Fruit fly (Drosophila melanogaster) whole organism, embryonic: Measurements from ENCODE around the gene fzy.

Source experiments
- Atf-2 ChIP-seq: fragments of 200-800 bp; sonication (Bioruptor generic); optimal IDR thresholded peaks from 2 replicates; lab custom pipeline; 2016; ENCODE audit warnings: missing biosample characterization, missing genetic modification characterization
- CG10209 ChIP-seq: fragments of 200-800 bp; sonication (Bioruptor generic); optimal IDR thresholded peaks from 3 replicates; lab custom pipeline; 2017; ENCODE audit warnings: missing biosample characterization, mild to moderate bottlenecking, missing genetic modification characterization, missing genetic modification reagents
- CG11504 ChIP-seq: fragments of 200-800 bp; sonication (Bioruptor generic); optimal IDR thresholded peaks from 3 replicates; lab custom pipeline; 2019; ENCODE audit warnings: missing biosample characterization, mild to moderate bottlenecking, missing genetic modification characterization, moderate library complexity
- CG12104 ChIP-seq: fragments of 200-800 bp; sonication (Bioruptor generic); optimal IDR thresholded peaks from 3 replicates; lab custom pipeline; 2016; ENCODE audit warnings: missing biosample characterization, missing genetic modification characterization
- CG1233 ChIP-seq: fragments of 200-800 bp; sonication (Bioruptor generic); optimal IDR thresholded peaks from 4 replicates; lab custom pipeline; 2018; ENCODE audit warnings: missing biosample characterization, mild to moderate bottlenecking, missing genetic modification characterization
- CG12659 ChIP-seq: fragments of 200-800 bp; sonication (Bioruptor generic); optimal IDR thresholded peaks from 3 replicates; lab custom pipeline; 2017; ENCODE audit warnings: mild to moderate bottlenecking, missing biosample characterization, missing genetic modification reagents, missing genetic modification characterization
- CG13296 ChIP-seq: fragments of 200-800 bp; sonication (Bioruptor generic); optimal IDR thresholded peaks from 3 replicates; lab custom pipeline; 2018; ENCODE audit warnings: missing biosample characterization, mild to moderate bottlenecking, missing genetic modification characterization
- CG14667 ChIP-seq: fragments of 200-800 bp; sonication (Bioruptor generic); IDR thresholded peaks from 2 replicates; pipeline ENCODE4 v1.3.6; 2022; ENCODE audit warnings: missing biosample characterization, missing genetic modification characterization
- CG1529 ChIP-seq: fragments of 200-800 bp; sonication (Bioruptor generic); optimal IDR thresholded peaks from 3 replicates; lab custom pipeline; 2018; ENCODE audit warnings: missing biosample characterization, missing genetic modification characterization
- CG17361 ChIP-seq: fragments of 200-800 bp; sonication (Bioruptor generic); IDR thresholded peaks from 3 replicates; pipeline ENCODE4 v1.3.6; 2022; ENCODE audit warnings: missing biosample characterization, missing genetic modification characterization
- CG17612 ChIP-seq: fragments of 200-800 bp; sonication (Bioruptor generic); IDR thresholded peaks from 2 replicates; pipeline ENCODE4 v1.3.6; 2022; ENCODE audit warnings: missing biosample characterization, missing genetic modification characterization
- CG17802 ChIP-seq: fragments of 200-800 bp; sonication (Bioruptor generic); optimal IDR thresholded peaks from 2 replicates; lab custom pipeline; 2018; ENCODE audit warnings: missing biosample characterization, mild to moderate bottlenecking, missing genetic modification characterization, moderate library complexity
- CG30020 ChIP-seq: fragments of 200-800 bp; optimal IDR thresholded peaks from 2 replicates; lab custom pipeline; 2019; ENCODE audit warnings: missing biosample characterization, mild to moderate bottlenecking, missing genetic modification characterization, moderate library complexity
- CG31224 ChIP-seq: fragments of 200-800 bp; sonication (Bioruptor generic); IDR thresholded peaks from 2 replicates; pipeline ENCODE4 v1.3.6; 2022; ENCODE audit warnings: missing biosample characterization, missing genetic modification characterization
- CG3838 ChIP-seq: fragments of 200-800 bp; sonication (Bioruptor generic); optimal IDR thresholded peaks from 3 replicates; lab custom pipeline; 2016; ENCODE audit warnings: missing biosample characterization, missing genetic modification characterization
- CG42726 ChIP-seq: fragments of 200-800 bp; sonication (Bioruptor generic); IDR thresholded peaks from 2 replicates; pipeline ENCODE4 v1.3.6; 2022; ENCODE audit warnings: missing biosample characterization, missing genetic modification characterization; ENCODE audit not compliant: partially characterized antibody
- CG6791 ChIP-seq: fragments of 200-800 bp; sonication (Bioruptor generic); IDR thresholded peaks from 3 replicates; pipeline ENCODE4 v1.3.6; 2022; ENCODE audit warnings: missing biosample characterization, missing genetic modification characterization; ENCODE audit not compliant: partially characterized antibody
- CG7839 ChIP-seq: fragments of 200-800 bp; sonication (Bioruptor generic); optimal IDR thresholded peaks from 3 replicates; lab custom pipeline; 2018; ENCODE audit warnings: missing biosample characterization, mild to moderate bottlenecking, missing genetic modification characterization, moderate library complexity
- CG8281 ChIP-seq: fragments of 200-800 bp; sonication (Bioruptor generic); optimal IDR thresholded peaks from 2 replicates; lab custom pipeline; 2018; ENCODE audit warnings: missing biosample characterization, mild to moderate bottlenecking, missing genetic modification characterization, moderate library complexity
- CG9437 ChIP-seq: fragments of 200-800 bp; sonication (Bioruptor generic); optimal IDR thresholded peaks from 2 replicates; lab custom pipeline; 2018; ENCODE audit warnings: missing biosample characterization, mild to moderate bottlenecking, missing genetic modification characterization
- Camta ChIP-seq: fragments of 200-800 bp; sonication (Bioruptor generic); optimal IDR thresholded peaks from 2 replicates; lab custom pipeline; 2016; ENCODE audit warnings: missing biosample characterization, missing genetic modification characterization
- E2f1 ChIP-seq: fragments of 200-800 bp; sonication (Bioruptor generic); IDR thresholded peaks from 2 replicates; pipeline ENCODE4 v1.3.6; 2022; ENCODE audit warnings: missing biosample characterization, missing genetic modification characterization
- Gsc ChIP-seq: fragments of 200-800 bp; sonication (Bioruptor generic); IDR thresholded peaks from 2 replicates; pipeline ENCODE4 v1.3.6; 2022; ENCODE audit warnings: missing biosample characterization, missing genetic modification characterization
- Hmr ChIP-seq: fragments of 200-800 bp; sonication (Bioruptor generic); optimal IDR thresholded peaks from 3 replicates; lab custom pipeline; 2017; ENCODE audit warnings: mild to moderate bottlenecking, missing biosample characterization, missing genetic modification reagents, missing genetic modification characterization
- Hmx ChIP-seq: fragments of 200-800 bp; sonication (Bioruptor generic); optimal IDR thresholded peaks from 2 replicates; lab custom pipeline; 2016; ENCODE audit warnings: missing biosample characterization, missing genetic modification characterization
- Hr51 ChIP-seq, 2 experiments: fragments of 200-800 bp; sonication (Bioruptor generic); optimal IDR thresholded peaks; 2 replicates in 1 of 2; 3 replicates in 1 of 2; lab custom pipeline; 2016 to 2018; ENCODE audit warnings: missing biosample characterization in 2 of 2, missing genetic modification characterization in 2 of 2, mild to moderate bottlenecking in 1 of 2, moderate library complexity in 1 of 2
- Hr78 ChIP-seq, 2 experiments: fragments of 200-800 bp in 1 of 2; fragments of >200 bp in 1 of 2; sonication (Bioruptor generic) in 1 of 2; optimal IDR thresholded peaks; 2 replicates each; lab custom pipeline; 2017 to 2019; ENCODE audit warnings: missing biosample characterization in 2 of 2, missing genetic modification characterization in 2 of 2, mild to moderate bottlenecking in 1 of 2, moderate library complexity in 1 of 2
- MBD-R2 ChIP-seq: fragments of 200-800 bp; sonication (Bioruptor generic); IDR thresholded peaks from 2 replicates; pipeline ENCODE4 v1.3.6; 2022; ENCODE audit warnings: missing biosample characterization, missing genetic modification characterization
- Myb ChIP-seq: fragments of 200-800 bp; sonication (Bioruptor generic); optimal IDR thresholded peaks from 2 replicates; lab custom pipeline; 2016; ENCODE audit warnings: missing biosample characterization, missing genetic modification characterization
- PHDP ChIP-seq: fragments of 200-800 bp; sonication (Bioruptor generic); optimal IDR thresholded peaks from 3 replicates; lab custom pipeline; 2018; ENCODE audit warnings: missing biosample characterization, mild to moderate bottlenecking, missing genetic modification characterization, moderate library complexity
- Ptx1 ChIP-seq: fragments of 200-800 bp; sonication (Bioruptor generic); IDR thresholded peaks from 2 replicates; pipeline ENCODE4 v1.3.6; 2022; ENCODE audit warnings: missing biosample characterization, missing genetic modification characterization
- Ravus ChIP-seq: fragments of 200-800 bp; sonication (Bioruptor generic); IDR thresholded peaks from 2 replicates; pipeline ENCODE4 v1.3.6; 2022; ENCODE audit warnings: missing biosample characterization, missing genetic modification characterization
- Six4 ChIP-seq: fragments of 200-800 bp; sonication (Bioruptor generic); optimal IDR thresholded peaks from 2 replicates; lab custom pipeline; 2016; ENCODE audit warnings: missing biosample characterization, missing genetic modification characterization
- Trl ChIP-seq, 3 experiments: fragments of >200 bp in 2 of 3; fragments of 200-800 bp in 1 of 3; sonication (Bioruptor generic) in 1 of 3; optimal IDR thresholded peaks; 2 replicates in 1 of 3; 3 replicates in 2 of 3; lab custom pipeline; 2016 to 2017; ENCODE audit warnings: missing biosample characterization in 1 of 3, missing genetic modification characterization in 1 of 3
- Vsx1 ChIP-seq: fragments of 200-800 bp; sonication (Bioruptor generic); optimal IDR thresholded peaks from 2 replicates; lab custom pipeline; 2017; ENCODE audit warnings: missing biosample characterization, mild to moderate bottlenecking, missing genetic modification characterization, missing genetic modification reagents
- bowl ChIP-seq: fragments of 200-800 bp; sonication (Bioruptor generic); IDR thresholded peaks from 2 replicates; pipeline ENCODE4 v1.3.6; 2022; ENCODE audit warnings: missing biosample characterization, missing genetic modification characterization
- crp ChIP-seq, 2 experiments: fragments of 200-800 bp; sonication (Bioruptor generic); optimal IDR thresholded peaks; 2 replicates in 1 of 2; 3 replicates in 1 of 2; lab custom pipeline; 2017; ENCODE audit warnings: missing biosample characterization in 2 of 2, missing genetic modification characterization in 2 of 2, mild to moderate bottlenecking in 1 of 2, moderate library complexity in 1 of 2
- emc ChIP-seq: fragments of 200-800 bp; sonication (Bioruptor generic); optimal IDR thresholded peaks from 2 replicates; lab custom pipeline; 2016; ENCODE audit warnings: missing biosample characterization, missing genetic modification characterization
- hbn ChIP-seq: fragments of 200-800 bp; sonication (Bioruptor generic); IDR thresholded peaks from 2 replicates; pipeline ENCODE4 v1.3.6; 2022; ENCODE audit warnings: missing biosample characterization, missing genetic modification characterization; ENCODE audit not compliant: partially characterized antibody
- inv ChIP-seq: fragments of 200-800 bp; sonication (Bioruptor generic); IDR thresholded peaks from 2 replicates; pipeline ENCODE4 v1.3.6; 2022; ENCODE audit warnings: missing biosample characterization, missing genetic modification characterization; ENCODE audit not compliant: partially characterized antibody
- p53 ChIP-seq: fragments of 200-800 bp; sonication (Bioruptor generic); optimal IDR thresholded peaks from 2 replicates; lab custom pipeline; 2016; ENCODE audit warnings: missing biosample characterization, missing genetic modification characterization
- pnt ChIP-seq: fragments of 200-800 bp; sonication (Bioruptor generic); optimal IDR thresholded peaks from 3 replicates; lab custom pipeline; 2016; ENCODE audit warnings: missing biosample characterization, missing genetic modification characterization
- tin ChIP-seq: fragments of 200-800 bp; sonication (Bioruptor generic); optimal IDR thresholded peaks from 3 replicates; lab custom pipeline; 2016; ENCODE audit warnings: missing biosample characterization, missing genetic modification characterization
- ttk ChIP-seq: fragments of 200-800 bp; sonication (Bioruptor generic); IDR thresholded peaks from 2 replicates; pipeline ENCODE4 v2.1.2; 2022; ENCODE audit warnings: missing biosample characterization, missing genetic modification characterization
- twi ChIP-seq: fragments of 200-800 bp; optimal IDR thresholded peaks from 2 replicates; lab custom pipeline; 2019; ENCODE audit warnings: missing biosample characterization, mild to moderate bottlenecking, missing genetic modification characterization, moderate library complexity
- tx ChIP-seq: fragments of 200-800 bp; sonication (Bioruptor generic); optimal IDR thresholded peaks from 2 replicates; lab custom pipeline; 2016; ENCODE audit warnings: missing biosample characterization, missing genetic modification characterization
- zfh2 ChIP-seq: fragments of 200-800 bp; sonication (Bioruptor generic); optimal IDR thresholded peaks from 2 replicates; lab custom pipeline; 2016; ENCODE audit warnings: missing biosample characterization, missing genetic modification characterization

fzy gene

dm6 chr2L:16325515-16326257 lies 14.9 kb downstream of the fzy start, which contains the start of gene cact (continued):
- TF ChIP-seq CG10209 (peak; percentile 91), tx (peak; percentile 95), crp (GFP tag; optimal IDR thresholded peaks at IDR 0.05; lab: Kevin White, UChicago) (peak; percentile 18 to 72), twi (tag; lab: Kevin White, UChicago) (peak; percentile 89), zfh2 (GFP tag; lab: Kevin White, UChicago) (peak; percentile 96), Vsx1 (GFP tag; lab: Kevin White, UChicago) (peak; percentile 79), CG17802 (tag; lab: Kevin White, UChicago) (peak; percentile 100), Hr78 (GFP tag; optimal IDR thresholded peaks at IDR 0.05; lab: Kevin White, UChicago) (peak in 1 of 2 experiments; percentile 59), CG42726 (GFP tag; lab: Robert Waterston, UW) (peak; percentile 45; the same call in 1 of the 2 replicates), PHDP (peak; percentile 95), emc (GFP tag; lab: Kevin White, UChicago) (peak; percentile 87), Atf-2 (GFP tag; lab: Kevin White, UChicago) (peak; percentile 85), hbn (peak; percentile 61), bowl (peak; percentile 32; the same call in 1 of the 2 replicates), p53 (GFP tag; lab: Kevin White, UChicago) (peak; percentile 83), Myb (GFP tag; lab: Kevin White, UChicago) (peak; percentile 82), CG13296 (GFP tag; lab: Kevin White, UChicago) (peak; percentile 85), CG14667 (GFP tag; lab: Robert Waterston, UW) (no peak; the same call in 1 of the 2 replicates), Six4 (GFP tag; lab: Kevin White, UChicago) (peak; percentile 86), Hmr (GFP tag; lab: Kevin White, UChicago) (peak; percentile 93), CG1529 (peak; percentile 82), CG12659 (GFP tag; lab: Kevin White, UChicago) (peak; percentile 95), inv (GFP tag; lab: Robert Waterston, UW) (no peak), CG8281 (tag; lab: Kevin White, UChicago) (peak; percentile 68), CG30020 (tag; lab: Kevin White, UChicago) (peak; percentile 98), CG3838 (GFP tag; lab: Kevin White, UChicago) (peak; percentile 83), tin (peak; percentile 91), pnt (GFP tag; lab: Kevin White, UChicago) (peak; percentile 93), CG17361 (GFP tag; lab: Robert Waterston, UW) (peak; percentile 93), Camta (peak; percentile 87), CG17612 (peak; percentile 58; the same call in 1 of the 2 replicates), Hr51 (GFP tag; optimal IDR thresholded peaks at IDR 0.05; lab: Kevin White, UChicago) (peak; percentile 92 to 93), CG11504 (tag; lab: Kevin White, UChicago) (peak; percentile 91), Ptx1 (peak; percentile 95), Hmx (GFP tag; lab: Kevin White, UChicago) (peak; percentile 88), CG7839 (tag; lab: Kevin White, UChicago) (peak; percentile 92), CG9437 (peak; percentile 79), Gsc (GFP tag; lab: Robert Waterston, UW) (no peak), MBD-R2 (GFP tag; lab: Robert Waterston, UW) (peak; percentile 72), CG1233 (GFP tag; lab: Kevin White, UChicago) (peak; percentile 77), ttk (GFP tag; lab: Robert Waterston, UW) (peak; percentile 87), CG31224 (peak; percentile 82), E2f1 (GFP tag; lab: Robert Waterston, UW) (peak; percentile 89), Trl (optimal IDR thresholded peaks at IDR 0.05; lab: Kevin White, UChicago) (peak; percentile 79 to 84), Trl (GFP tag; optimal IDR thresholded peaks at IDR 0.05; lab: Kevin White, UChicago) (peak; percentile 97), CG6791 (0 out of 3 replicates have a peak, but pooled peaks have one; percentile 12), Ravus (peak; percentile 75), CG12104 (GFP tag; lab: Kevin White, UChicago) (peak; percentile 91)
